Worm (Caenorhabditis elegans): ENCODE results near the gene nspc-18.
A peak's percentile ranks its signal among the peaks of the same experiment; 100 is the strongest.

The nspc-18 gene

DNA sequence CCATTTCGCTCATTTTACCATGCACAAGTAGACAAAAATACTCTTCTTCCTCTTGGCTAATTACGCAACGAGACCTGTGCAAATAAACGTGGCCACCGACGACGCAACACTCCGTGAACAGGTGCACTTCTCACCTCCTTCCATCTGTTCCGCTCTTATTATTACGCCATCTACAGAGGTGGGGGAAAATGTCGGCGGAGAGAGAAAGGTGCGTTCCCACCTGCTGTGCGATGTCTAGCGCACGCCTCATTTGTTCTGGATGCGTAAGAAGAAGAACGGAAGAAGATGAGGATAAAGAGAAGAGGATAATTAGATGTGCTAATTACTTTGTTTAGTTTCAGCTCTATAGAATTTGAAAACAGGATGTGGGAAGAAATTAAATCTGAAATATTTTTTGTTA lies 41.0 kb downstream of the nspc-18 start:
- TF ChIP-seq nhr-12 (tag; optimal IDR thresholded peaks at IDR 0.05): no peak
- TF ChIP-seq unc-39 (tag; optimal IDR thresholded peaks at IDR 0.05): no peak
- TF ChIP-seq mab-5 (tag; optimal IDR thresholded peaks at IDR 0.05): no peak
- TF ChIP-seq ceh-43 (GFP tag; optimal IDR thresholded peaks at IDR 0.05): peak; percentile 80
- TF ChIP-seq tbx-8 (GFP tag; optimal IDR thresholded peaks at IDR 0.05): no peak
- TF ChIP-seq nhr-2 (tag; optimal IDR thresholded peaks at IDR 0.05): peak; percentile 92
- no peak for TF ChIP-seq blmp-1 (tag; optimal IDR thresholded peaks at IDR 0.05)
- no peak for TF ChIP-seq unc-120 (tag; optimal IDR thresholded peaks at IDR 0.05; ENCODE audit: poor library complexity, severe bottlenecking)
- TF ChIP-seq elt-3 (tag; optimal IDR thresholded peaks at IDR 0.05): no peak
- no peak for TF ChIP-seq ham-2 (GFP tag; optimal IDR thresholded peaks at IDR 0.05)
- no peak for TF ChIP-seq sptf-1 (tag; optimal IDR thresholded peaks at IDR 0.05)
- TF ChIP-seq nhr-76 (tag; optimal IDR thresholded peaks at IDR 0.05): no peak
- no peak for TF ChIP-seq ceh-83 (GFP tag; optimal IDR thresholded peaks at IDR 0.05)
- TF ChIP-seq nhr-237 (tag; optimal IDR thresholded peaks at IDR 0.05): no peak
- TF ChIP-seq ces-1 (GFP tag; optimal IDR thresholded peaks at IDR 0.05): no peak
- no peak for TF ChIP-seq sem-2 (GFP tag; optimal IDR thresholded peaks at IDR 0.05)
- peak; percentile 58 for TF ChIP-seq ceh-39 (tag; optimal IDR thresholded peaks at IDR 0.05)
- TF ChIP-seq pha-4 (tag; optimal IDR thresholded peaks at IDR 0.05): no peak
- TF ChIP-seq mls-2 (tag; optimal IDR thresholded peaks at IDR 0.05): peak; percentile 67
- peak; percentile 90 for TF ChIP-seq lin-32 (GFP tag; optimal IDR thresholded peaks at IDR 0.05)
- TF ChIP-seq hlh-1 (tag; optimal IDR thresholded peaks at IDR 0.05): peak; percentile 82
- TF ChIP-seq lsy-2 (tag; optimal IDR thresholded peaks at IDR 0.05): no peak
- peak; percentile 97 for TF ChIP-seq zip-8 (tag; optimal IDR thresholded peaks at IDR 0.05)
- TF ChIP-seq flh-1 (GFP tag; optimal IDR thresholded peaks at IDR 0.05): no peak
- no peak for TF ChIP-seq elt-1 (tag; optimal IDR thresholded peaks at IDR 0.05; ENCODE audit: borderline replicate concordance, insufficient read depth)
- TF ChIP-seq cnd-1 (tag; optimal IDR thresholded peaks at IDR 0.05): peak; percentile 97
- TF ChIP-seq unc-62 (GFP tag; optimal IDR thresholded peaks at IDR 0.05): peak; percentile 41
- TF ChIP-seq ztf-11 (tag; optimal IDR thresholded peaks at IDR 0.05): peak; percentile 26
- no peak for TF ChIP-seq nhr-28 (tag; optimal IDR thresholded peaks at IDR 0.05)
- TF ChIP-seq bed-3 (GFP tag; optimal IDR thresholded peaks at IDR 0.05): no peak
- TF ChIP-seq lin-13 (tag; optimal IDR thresholded peaks at IDR 0.05): no peak
- TF ChIP-seq M03D4.4 (tag; optimal IDR thresholded peaks at IDR 0.05): no peak
- no peak for TF ChIP-seq snpc-4 (tag; optimal IDR thresholded peaks at IDR 0.05)
- TF ChIP-seq mep-1 (tag; optimal IDR thresholded peaks at IDR 0.05): peak; percentile 43
- no peak for TF ChIP-seq drap-1 (GFP tag; optimal IDR thresholded peaks at IDR 0.05)

DNA sequence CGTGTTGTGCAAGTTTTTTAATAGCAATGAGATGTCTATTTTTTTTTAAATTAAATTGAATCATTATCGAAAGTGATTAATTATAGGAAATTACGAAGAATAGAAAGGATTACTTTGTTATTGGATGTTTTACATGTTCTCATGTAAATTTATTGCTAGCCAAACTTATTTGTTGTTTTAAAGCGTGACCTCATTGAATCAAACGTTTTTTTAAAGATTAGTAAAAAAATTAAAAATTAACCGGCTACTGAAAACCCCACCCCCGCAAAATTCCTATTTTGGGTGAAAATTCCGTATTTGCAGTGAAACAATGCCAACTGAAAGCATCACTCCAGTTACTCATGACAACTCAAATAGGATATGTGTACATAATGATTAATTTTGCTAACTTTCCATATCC lies 42.6 kb downstream of the nspc-18 start, which contains the start of gene M163.8:
Gene M163.8 (plus strand): TSS at position 301 of the 400 bp plus-strand sequence.
- no peak for TF ChIP-seq mep-1 (tag; optimal IDR thresholded peaks at IDR 0.05)
- no peak for TF ChIP-seq nhr-76 (tag; optimal IDR thresholded peaks at IDR 0.05)
- TF ChIP-seq drap-1 (GFP tag; optimal IDR thresholded peaks at IDR 0.05): no peak
- no peak for TF ChIP-seq unc-120 (tag; optimal IDR thresholded peaks at IDR 0.05; ENCODE audit: poor library complexity, severe bottlenecking)
- TF ChIP-seq blmp-1 (tag; optimal IDR thresholded peaks at IDR 0.05): no peak
- no peak for TF ChIP-seq bed-3 (GFP tag; optimal IDR thresholded peaks at IDR 0.05)

DNA sequence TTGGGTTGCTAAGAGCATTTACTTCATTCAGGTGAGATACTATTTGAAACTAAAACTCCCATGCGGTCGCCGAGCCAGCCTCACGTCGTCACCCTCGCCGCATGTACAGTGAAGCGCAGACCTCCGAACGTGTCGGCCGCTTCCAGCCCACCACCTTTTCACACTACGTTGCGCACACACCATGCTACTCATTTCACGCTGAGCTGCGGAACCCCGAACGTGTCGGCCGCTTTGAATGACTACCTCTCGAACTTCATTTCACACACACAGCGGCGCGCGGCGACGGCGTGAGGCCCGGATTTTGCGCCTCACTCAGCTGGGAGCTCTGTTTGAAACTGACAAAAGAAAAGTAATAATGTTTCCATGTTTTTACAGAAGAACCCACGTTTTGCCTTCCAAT lies 45.8 kb downstream of the nspc-18 start:
- TF ChIP-seq pha-4 (tag; optimal IDR thresholded peaks at IDR 0.05) (no peak), ztf-11 (tag; optimal IDR thresholded peaks at IDR 0.05) (no peak), ceh-83 (GFP tag; optimal IDR thresholded peaks at IDR 0.05) (no peak), nhr-76 (tag; optimal IDR thresholded peaks at IDR 0.05) (no peak), elt-1 (tag; optimal IDR thresholded peaks at IDR 0.05; ENCODE audit: borderline replicate concordance, insufficient read depth) (no peak), mls-2 (tag; optimal IDR thresholded peaks at IDR 0.05) (no peak), ham-2 (GFP tag; optimal IDR thresholded peaks at IDR 0.05) (no peak), ceh-43 (GFP tag; optimal IDR thresholded peaks at IDR 0.05) (no peak), sptf-1 (tag; optimal IDR thresholded peaks at IDR 0.05) (no peak), sem-2 (GFP tag; optimal IDR thresholded peaks at IDR 0.05) (no peak), ceh-39 (tag; optimal IDR thresholded peaks at IDR 0.05) (no peak), flh-1 (GFP tag; optimal IDR thresholded peaks at IDR 0.05) (no peak), snpc-4 (tag; optimal IDR thresholded peaks at IDR 0.05) (no peak), lin-13 (tag; optimal IDR thresholded peaks at IDR 0.05) (no peak), lin-32 (GFP tag; optimal IDR thresholded peaks at IDR 0.05) (no peak), ces-1 (GFP tag; optimal IDR thresholded peaks at IDR 0.05) (no peak)

Data from whole organism, mixed stage, embryonic.